Worm (Caenorhabditis elegans) whole organism, L2 larva: ENCODE data around the gene Y39A1A.17.

Source experiments
- F13H6.1 ChIP-seq: sonication (generic microtip); optimal IDR thresholded peaks from 2 replicates; lab custom pipeline; 2016; ENCODE audit warnings: missing genetic modification characterization, missing compliant biosample characterization
- Y55F3AM.14 ChIP-seq: fragments of 200-800 bp; sonication (Bioruptor generic); optimal IDR thresholded peaks from 2 replicates; lab custom pipeline; 2018; ENCODE audit warnings: mild to moderate bottlenecking, missing genetic modification characterization, missing compliant biosample characterization
- ZK546.5 ChIP-seq: sonication (generic microtip); optimal IDR thresholded peaks from 2 replicates; lab custom pipeline; 2017; ENCODE audit warnings: missing biosample characterization, missing genetic modification characterization
- alr-1 ChIP-seq: fragments of 150-350 bp; optimal IDR thresholded peaks from 2 replicates; lab custom pipeline; 2014; ENCODE audit warnings: missing biosample characterization, missing genetic modification characterization
- aly-2 ChIP-seq: fragments of 150-350 bp; optimal IDR thresholded peaks from 2 replicates; lab custom pipeline; 2014; ENCODE audit warnings: missing biosample characterization, missing genetic modification characterization
- ama-1 ChIP-seq: fragments of 150-350 bp; optimal IDR thresholded peaks from 2 replicates; lab custom pipeline; 2018; ENCODE audit warnings: inconsistent platforms
- ceh-16 ChIP-seq: fragments of 150-350 bp; optimal IDR thresholded peaks from 2 replicates; lab custom pipeline; 2014; ENCODE audit warnings: missing biosample characterization, missing genetic modification characterization
- crh-2 ChIP-seq: sonication (generic microtip); optimal IDR thresholded peaks from 2 replicates; lab custom pipeline; 2017; ENCODE audit warnings: missing biosample characterization, missing genetic modification characterization
- dmd-4 ChIP-seq: sonication (generic microtip); optimal IDR thresholded peaks from 2 replicates; lab custom pipeline; 2017; ENCODE audit warnings: missing biosample characterization, missing genetic modification characterization
- egl-27 ChIP-seq: sonication (generic microtip); optimal IDR thresholded peaks from 3 replicates; lab custom pipeline; 2017; ENCODE audit warnings: missing biosample characterization, missing genetic modification reagents, missing genetic modification characterization
- elt-1 ChIP-seq: fragments of 150-350 bp; optimal IDR thresholded peaks from 2 replicates; lab custom pipeline; 2014; ENCODE audit warnings: missing biosample characterization, missing genetic modification characterization
- elt-3 ChIP-seq: sonication (generic microtip); optimal IDR thresholded peaks from 2 replicates; lab custom pipeline; 2017; ENCODE audit warnings: missing biosample characterization, missing genetic modification characterization
- fos-1 ChIP-seq: fragments of 150-350 bp; optimal IDR thresholded peaks from 2 replicates; lab custom pipeline; 2014; ENCODE audit warnings: missing biosample characterization, missing genetic modification characterization
- lin-39 ChIP-seq: fragments of 150-350 bp; optimal IDR thresholded peaks from 2 replicates; lab custom pipeline; 2014; ENCODE audit warnings: missing biosample characterization, missing genetic modification reagents, missing genetic modification characterization
- lsy-2 ChIP-seq, 2 experiments: fragments of 150-350 bp in 1 of 2; sonication (generic microtip) in 1 of 2; optimal IDR thresholded peaks; 2 replicates each; lab custom pipeline; 2014 to 2017; ENCODE audit warnings: missing biosample characterization in 2 of 2, missing genetic modification characterization in 2 of 2
- mab-5 ChIP-seq: fragments of 150-350 bp; optimal IDR thresholded peaks from 2 replicates; lab custom pipeline; 2014; ENCODE audit warnings: missing biosample characterization, missing genetic modification characterization
- mbf-1 ChIP-seq: sonication (generic microtip); optimal IDR thresholded peaks from 2 replicates; lab custom pipeline; 2017; ENCODE audit warnings: missing biosample characterization, missing genetic modification characterization
- mdl-1 ChIP-seq, 2 experiments: fragments of 150-350 bp in 1 of 2; sonication (generic microtip) in 1 of 2; optimal IDR thresholded peaks; 2 replicates each; lab custom pipeline; 2017; ENCODE audit warnings: missing biosample characterization in 2 of 2, missing genetic modification characterization in 2 of 2
- nhr-12 ChIP-seq: fragments of 150-350 bp; optimal IDR thresholded peaks from 2 replicates; lab custom pipeline; 2014; ENCODE audit warnings: missing biosample characterization, missing genetic modification characterization
- nhr-129 ChIP-seq: fragments of 150-350 bp; optimal IDR thresholded peaks from 2 replicates; lab custom pipeline; 2014; ENCODE audit warnings: missing biosample characterization, missing genetic modification characterization
- nhr-21 ChIP-seq: fragments of 150-350 bp; optimal IDR thresholded peaks from 2 replicates; lab custom pipeline; 2014; ENCODE audit warnings: missing biosample characterization, missing genetic modification characterization
- nhr-23 ChIP-seq: fragments of 150-350 bp; optimal IDR thresholded peaks from 2 replicates; lab custom pipeline; 2014; ENCODE audit warnings: missing biosample characterization, missing genetic modification reagents, missing genetic modification characterization
- nhr-237 ChIP-seq: fragments of 150-350 bp; optimal IDR thresholded peaks from 2 replicates; lab custom pipeline; 2014; ENCODE audit warnings: missing biosample characterization, missing genetic modification characterization
- nhr-25 ChIP-seq: fragments of 150-350 bp; sonication (generic microtip); optimal IDR thresholded peaks from 3 replicates; lab custom pipeline; 2014; ENCODE audit warnings: missing biosample characterization, missing genetic modification characterization
- nhr-6 ChIP-seq: fragments of 150-350 bp; optimal IDR thresholded peaks from 2 replicates; lab custom pipeline; 2014; ENCODE audit warnings: missing biosample characterization, missing genetic modification characterization
- peb-1 ChIP-seq: fragments of 150-350 bp; optimal IDR thresholded peaks from 2 replicates; lab custom pipeline; 2014; ENCODE audit warnings: missing biosample characterization, missing genetic modification characterization
- sem-4 ChIP-seq: fragments of 150-350 bp; optimal IDR thresholded peaks from 2 replicates; lab custom pipeline; 2014; ENCODE audit warnings: missing biosample characterization, missing genetic modification reagents, missing genetic modification characterization
- sma-3 ChIP-seq: sonication (generic microtip); optimal IDR thresholded peaks from 2 replicates; lab custom pipeline; 2016; ENCODE audit warnings: missing genetic modification reagents, missing genetic modification characterization, missing compliant biosample characterization
- sma-9 ChIP-seq, 2 experiments: fragments of 150-350 bp in 1 of 2; sonication (generic microtip) in 1 of 2; optimal IDR thresholded peaks; 2 replicates each; lab custom pipeline; 2014 to 2016; ENCODE audit warnings: missing genetic modification characterization in 2 of 2, mild to moderate bottlenecking in 1 of 2, missing biosample characterization in 1 of 2, missing compliant biosample characterization in 1 of 2, missing genetic modification reagents in 1 of 2, moderate library complexity in 1 of 2
- snpc-4 ChIP-seq: fragments of 150-350 bp; optimal IDR thresholded peaks from 2 replicates; lab custom pipeline; 2014; ENCODE audit warnings: missing biosample characterization, missing genetic modification characterization
- ztf-1 ChIP-seq: fragments of 200-800 bp; sonication (Bioruptor generic); conservative IDR thresholded peaks from 2 replicates; pipeline ENCODE4 v1.3.6; 2022; ENCODE audit warnings: missing genetic modification characterization, missing compliant biosample characterization
- ztf-11 ChIP-seq: sonication (generic microtip); optimal IDR thresholded peaks from 2 replicates; lab custom pipeline; 2017; ENCODE audit warnings: missing biosample characterization, missing genetic modification characterization
- ztf-4 ChIP-seq: fragments of 150-350 bp; optimal IDR thresholded peaks from 2 replicates; lab custom pipeline; 2014; ENCODE audit warnings: missing biosample characterization, missing genetic modification characterization

Gene Y39A1A.17

DNA sequence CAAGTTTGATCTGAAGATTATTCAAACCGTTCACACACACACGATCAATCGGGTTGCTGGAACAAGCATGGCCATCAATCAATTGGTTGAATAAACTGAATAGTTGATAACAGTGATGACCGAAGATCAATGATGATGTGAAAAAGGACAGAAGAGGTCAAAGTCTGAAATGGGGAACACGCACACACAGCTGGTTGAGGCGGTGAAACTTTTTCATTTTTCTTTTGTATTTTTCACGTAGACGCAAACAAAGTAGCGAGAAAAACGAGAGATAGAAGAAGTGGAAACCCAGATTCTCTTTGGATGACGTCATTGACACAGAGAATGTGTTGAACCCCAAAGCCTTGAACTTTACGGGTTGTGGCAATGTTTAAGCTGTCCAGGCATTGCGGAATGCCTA lies 26.6 kb upstream of the Y39A1A.17 start (continued):
- TF ChIP-seq ama-1 (lab: Kevin White, UChicago) (no peak), lsy-2 (tag; optimal IDR thresholded peaks at IDR 0.05; lab: Kevin White, UChicago) (peak in 1 of 2 experiments; percentile 62), mab-5 (tag; lab: Kevin White, UChicago) (peak; percentile 12), ztf-1 (GFP tag; lab: Robert Waterston, UW) (no peak), nhr-237 (no peak), nhr-23 (tag; lab: Kevin White, UChicago) (no peak), crh-2 (tag; lab: Kevin White, UChicago) (peak; percentile 81), fos-1 (tag; lab: Kevin White, UChicago) (peak; percentile 62), sma-9 (GFP tag; optimal IDR thresholded peaks at IDR 0.05; lab: Kevin White, UChicago) (peak; percentile 91), sma-9 (tag; optimal IDR thresholded peaks at IDR 0.05; lab: Kevin White, UChicago) (no peak), sma-3 (GFP tag; lab: Kevin White, UChicago) (peak; percentile 86), dmd-4 (no peak), elt-1 (tag; lab: Kevin White, UChicago) (no peak), Y55F3AM.14 (GFP tag; lab: Kevin White, UChicago) (no peak)
- TF ChIP-seq, all 48 proteins: peak for 18

ce11 chrIII:10716091-10716490 lies 25.2 kb upstream of the Y39A1A.17 start, which contains the start of gene W09D10.4:
W09D10.4 (minus strand) TSS chrIII:10716191.
- no peak for TF ChIP-seq egl-27 (tag; lab: Kevin White, UChicago)
- peak; percentile 10 for TF ChIP-seq nhr-129 (tag; lab: Kevin White, UChicago)
- no peak for TF ChIP-seq ztf-11
- TF ChIP-seq sma-9 (GFP tag; optimal IDR thresholded peaks at IDR 0.05; lab: Kevin White, UChicago): peak; percentile 32
- no peak for TF ChIP-seq sma-9 (tag; optimal IDR thresholded peaks at IDR 0.05; lab: Kevin White, UChicago)
- TF ChIP-seq ama-1 (lab: Kevin White, UChicago): no peak
- TF ChIP-seq nhr-23 (tag; lab: Kevin White, UChicago): no peak
- peak; percentile 20 for TF ChIP-seq F13H6.1 (tag; lab: Kevin White, UChicago)
- TF ChIP-seq peb-1 (tag; lab: Kevin White, UChicago): no peak
- TF ChIP-seq elt-3 (tag; lab: Kevin White, UChicago): no peak

- no peak for TF ChIP-seq nhr-12
- TF ChIP-seq snpc-4: no peak
- TF ChIP-seq mbf-1 (tag; lab: Kevin White, UChicago): no peak
- no peak for TF ChIP-seq ceh-16 (tag; lab: Kevin White, UChicago)
- no peak for TF ChIP-seq aly-2 (tag; lab: Kevin White, UChicago)
- no peak for TF ChIP-seq elt-3 (tag; lab: Kevin White, UChicago)
- TF ChIP-seq ama-1 (lab: Kevin White, UChicago): no peak
- TF ChIP-seq nhr-129 (tag; lab: Kevin White, UChicago): no peak
- TF ChIP-seq ztf-1 (GFP tag; lab: Robert Waterston, UW): no peak
- TF ChIP-seq mdl-1 (tag; optimal IDR thresholded peaks at IDR 0.05; lab: Kevin White, UChicago): no peak
- no peak for TF ChIP-seq nhr-25 (tag; lab: Kevin White, UChicago)
Measured at ce11 chrIII:10714541-10714940, 23.6 kb upstream of the Y39A1A.17 start.

DNA sequence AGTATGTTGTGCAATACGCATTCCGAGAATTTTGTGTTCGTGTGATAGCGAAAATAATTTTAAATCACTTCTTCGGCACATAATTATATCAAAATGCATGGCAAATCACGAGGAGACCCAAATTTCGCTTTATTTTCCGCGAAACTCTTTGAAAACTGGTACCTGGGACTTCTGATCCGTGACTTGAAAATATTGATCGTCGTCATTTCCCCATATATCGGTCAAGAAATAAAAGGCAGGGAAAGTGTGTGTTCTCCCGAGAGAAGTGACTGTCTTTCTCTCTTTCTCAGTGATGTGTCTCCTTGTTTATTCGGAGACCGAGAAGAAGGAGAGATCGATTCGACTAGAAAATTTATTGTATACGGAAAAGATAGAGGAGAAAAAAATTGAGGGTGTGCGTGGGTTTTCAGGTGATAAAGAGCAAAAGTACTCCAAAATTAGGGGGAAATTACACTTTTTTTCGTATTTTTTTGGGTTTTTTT lies 20.3 kb upstream of the Y39A1A.17 start, which contains the start of gene W09D10.5:
W09D10.5 (minus strand) TSS at position 345 of the 482 bp plus-strand sequence.
- TF ChIP-seq lsy-2 (tag; optimal IDR thresholded peaks at IDR 0.05; lab: Kevin White, UChicago): peak in 1 of 2 experiments; percentile 36
- TF ChIP-seq mbf-1 (tag; lab: Kevin White, UChicago): no peak
- peak; percentile 34 for TF ChIP-seq nhr-21 (tag; lab: Kevin White, UChicago)
- peak; percentile 48 for TF ChIP-seq sma-3 (GFP tag; lab: Kevin White, UChicago)
- TF ChIP-seq ztf-4 (tag; lab: Kevin White, UChicago): peak; percentile 32
- peak; percentile 70 for TF ChIP-seq fos-1 (tag; lab: Kevin White, UChicago)
- no peak for TF ChIP-seq alr-1 (tag; lab: Kevin White, UChicago)
- TF ChIP-seq ZK546.5: no peak
- TF ChIP-seq sem-4: no peak
- no peak for TF ChIP-seq dmd-4
- TF ChIP-seq lin-39 (tag; lab: Kevin White, UChicago): no peak
- TF ChIP-seq nhr-129 (tag; lab: Kevin White, UChicago): peak; percentile 26
- TF ChIP-seq nhr-6 (tag; lab: Kevin White, UChicago): peak; percentile 3
- TF ChIP-seq F13H6.1 (tag; lab: Kevin White, UChicago): peak; percentile 4
- peak; percentile 24 for TF ChIP-seq ceh-16 (tag; lab: Kevin White, UChicago)
- TF ChIP-seq ama-1 (lab: Kevin White, UChicago): peak; percentile 16
